Worm (Caenorhabditis elegans) whole organism, L3 larva: ENCODE results near the gene gly-3.

Source experiments
- R02D3.7 ChIP-seq: fragments of 150-350 bp; optimal IDR thresholded peaks from 2 replicates; lab custom pipeline; 2014; ENCODE audit warnings: missing biosample characterization, missing genetic modification characterization
- ZK546.5 ChIP-seq: sonication (generic microtip); optimal IDR thresholded peaks from 2 replicates; lab custom pipeline; 2017; ENCODE audit warnings: missing biosample characterization, missing genetic modification characterization
- aly-2 ChIP-seq: fragments of 150-350 bp; optimal IDR thresholded peaks from 2 replicates; lab custom pipeline; 2014; ENCODE audit warnings: missing biosample characterization, missing genetic modification characterization
- ceh-16 ChIP-seq: sonication (generic microtip); optimal IDR thresholded peaks from 2 replicates; lab custom pipeline; 2017; ENCODE audit warnings: missing biosample characterization, missing genetic modification characterization
- ceh-28 ChIP-seq: fragments of 150-350 bp; optimal IDR thresholded peaks from 2 replicates; lab custom pipeline; 2014; ENCODE audit warnings: missing biosample characterization, missing genetic modification reagents, missing genetic modification characterization
- ceh-82 ChIP-seq: fragments of 150-350 bp; optimal IDR thresholded peaks from 2 replicates; lab custom pipeline; 2014; ENCODE audit warnings: missing biosample characterization, missing genetic modification characterization
- daf-12 ChIP-seq: fragments of 150-350 bp; optimal IDR thresholded peaks from 2 replicates; lab custom pipeline; 2014; ENCODE audit warnings: missing biosample characterization, missing genetic modification reagents, missing genetic modification characterization
- egl-27 ChIP-seq: sonication (generic microtip); optimal IDR thresholded peaks from 4 replicates; lab custom pipeline; 2017; ENCODE audit warnings: missing biosample characterization, missing genetic modification reagents, missing genetic modification characterization
- elt-1 ChIP-seq: fragments of 150-350 bp; optimal IDR thresholded peaks from 2 replicates; lab custom pipeline; 2014; ENCODE audit warnings: missing biosample characterization, missing genetic modification characterization
- eor-1 ChIP-seq, 2 experiments: fragments of 150-350 bp; optimal IDR thresholded peaks; 2 replicates each; lab custom pipeline; 2014 to 2018; ENCODE audit warnings: missing biosample characterization in 2 of 2, missing genetic modification characterization in 2 of 2
- fkh-2 ChIP-seq: fragments of 150-350 bp; optimal IDR thresholded peaks from 2 replicates; lab custom pipeline; 2014; ENCODE audit warnings: missing biosample characterization, missing genetic modification reagents, missing genetic modification characterization
- fos-1 ChIP-seq: fragments of 150-350 bp; optimal IDR thresholded peaks from 2 replicates; lab custom pipeline; 2014; ENCODE audit warnings: missing biosample characterization, missing genetic modification characterization
- hmg-11 ChIP-seq: sonication (generic microtip); optimal IDR thresholded peaks from 2 replicates; lab custom pipeline; 2016; ENCODE audit warnings: missing genetic modification characterization, missing compliant biosample characterization
- lin-15B ChIP-seq: fragments of 150-350 bp; optimal IDR thresholded peaks from 2 replicates; lab custom pipeline; 2014; ENCODE audit warnings: missing biosample characterization, missing genetic modification characterization
- lsy-12 ChIP-seq: sonication (generic microtip); optimal IDR thresholded peaks from 2 replicates; lab custom pipeline; 2016; ENCODE audit warnings: mild to moderate bottlenecking, missing genetic modification characterization, missing compliant biosample characterization
- mdl-1 ChIP-seq: fragments of 150-350 bp; optimal IDR thresholded peaks from 2 replicates; lab custom pipeline; 2014; ENCODE audit warnings: missing biosample characterization, missing genetic modification characterization
- mml-1 ChIP-seq: fragments of 150-350 bp; sonication (generic microtip); optimal IDR thresholded peaks from 3 replicates; lab custom pipeline; 2014; ENCODE audit warnings: missing biosample characterization, missing genetic modification characterization
- nfya-1 ChIP-seq: sonication (generic microtip); optimal IDR thresholded peaks from 2 replicates; lab custom pipeline; 2017; ENCODE audit warnings: missing genetic modification characterization, mild to moderate bottlenecking, missing compliant biosample characterization, antibody characterized with exemption, moderate library complexity; ENCODE audit not compliant: insufficient read depth
- nhr-23 ChIP-seq: fragments of 150-350 bp; optimal IDR thresholded peaks from 2 replicates; lab custom pipeline; 2014; ENCODE audit warnings: missing biosample characterization, missing genetic modification reagents, missing genetic modification characterization
- nhr-237 ChIP-seq: fragments of 150-350 bp; optimal IDR thresholded peaks from 2 replicates; lab custom pipeline; 2014; ENCODE audit warnings: missing biosample characterization, missing genetic modification characterization
- nhr-25 ChIP-seq: sonication (generic microtip); optimal IDR thresholded peaks from 2 replicates; lab custom pipeline; 2017; ENCODE audit warnings: missing biosample characterization, missing genetic modification characterization
- nhr-43 ChIP-seq: sonication (generic microtip); optimal IDR thresholded peaks from 2 replicates; lab custom pipeline; 2016; ENCODE audit warnings: mild to moderate bottlenecking, missing genetic modification characterization, missing compliant biosample characterization; ENCODE audit not compliant: poor library complexity, severe bottlenecking
- nhr-67 ChIP-seq: fragments of 150-350 bp; optimal IDR thresholded peaks from 2 replicates; lab custom pipeline; 2014; ENCODE audit warnings: missing biosample characterization, missing genetic modification characterization
- nhr-76 ChIP-seq: fragments of 150-350 bp; sonication (generic microtip); optimal IDR thresholded peaks from 5 replicates; lab custom pipeline; 2014; ENCODE audit warnings: missing biosample characterization, missing genetic modification characterization
- pha-4 ChIP-seq: fragments of 150-350 bp; optimal IDR thresholded peaks from 2 replicates; lab custom pipeline; 2014; ENCODE audit warnings: missing biosample characterization, missing genetic modification reagents, missing genetic modification characterization
- pqm-1 ChIP-seq: fragments of 150-350 bp; optimal IDR thresholded peaks from 2 replicates; lab custom pipeline; 2017; ENCODE audit warnings: missing biosample characterization, missing genetic modification characterization, inconsistent platforms
- skn-1 ChIP-seq: fragments of 150-350 bp; optimal IDR thresholded peaks from 2 replicates; lab custom pipeline; 2014; ENCODE audit warnings: missing biosample characterization, missing genetic modification characterization
- unc-39 ChIP-seq: sonication (generic microtip); optimal IDR thresholded peaks from 4 replicates; lab custom pipeline; 2017; ENCODE audit warnings: missing biosample characterization, missing genetic modification characterization
- unc-62 ChIP-seq: fragments of 150-350 bp; sonication (generic microtip); optimal IDR thresholded peaks from 4 replicates; lab custom pipeline; 2014; ENCODE audit warnings: missing biosample characterization, missing genetic modification reagents, missing genetic modification characterization
- zag-1 ChIP-seq: fragments of 150-350 bp; optimal IDR thresholded peaks from 2 replicates; lab custom pipeline; 2014; ENCODE audit warnings: missing biosample characterization, missing genetic modification characterization
- ztf-11 ChIP-seq: fragments of 150-350 bp; optimal IDR thresholded peaks from 2 replicates; lab custom pipeline; 2014; ENCODE audit warnings: missing biosample characterization, missing genetic modification characterization
- ztf-4 ChIP-seq: fragments of 150-350 bp; optimal IDR thresholded peaks from 2 replicates; lab custom pipeline; 2014; ENCODE audit warnings: missing biosample characterization, missing genetic modification characterization

Gene gly-3

DNA sequence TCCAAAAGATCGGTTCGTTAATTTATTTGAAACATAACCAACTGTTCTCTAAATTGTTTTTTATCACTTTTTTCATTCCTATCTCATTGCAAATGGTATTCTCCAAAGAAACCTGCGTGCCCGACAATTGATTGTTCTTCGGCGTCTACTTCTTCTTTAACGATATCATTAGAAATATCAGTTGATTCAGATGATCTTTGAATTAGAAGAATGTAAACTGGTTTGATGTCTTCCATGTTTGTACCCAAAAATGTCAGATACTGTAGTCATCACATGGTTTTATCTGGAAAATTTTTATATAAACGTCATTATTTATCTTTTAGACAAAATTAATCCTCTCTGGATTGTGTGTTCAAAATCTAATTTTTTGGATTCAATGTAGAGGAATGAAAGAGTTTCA is 19.8 kb downstream of the gly-3 start:
- peak; percentile 22 for TF ChIP-seq nhr-76 (tag; lab: Kevin White, UChicago)
- no peak for TF ChIP-seq ZK546.5
- TF ChIP-seq nhr-23 (tag; lab: Kevin White, UChicago): peak; percentile 71
- peak; percentile 12 for TF ChIP-seq nhr-25 (tag; lab: Kevin White, UChicago)
- peak; percentile 2 for TF ChIP-seq ceh-28 (tag; lab: Kevin White, UChicago)
- TF ChIP-seq eor-1 (tag; optimal IDR thresholded peaks at IDR 0.05; lab: Kevin White, UChicago): no peak
- peak; percentile 57 for TF ChIP-seq nhr-43 (tag; lab: Kevin White, UChicago)

ce11 chrIII:7896925-7897324 is 20.6 kb downstream of the gly-3 start, which contains the start of gene ZK688.10:
ZK688.10 (minus strand) TSS chrIII:7897025.
- TF ChIP-seq nhr-25 (tag; lab: Kevin White, UChicago): no peak
- TF ChIP-seq unc-62 (GFP tag; lab: Kevin White, UChicago): no peak
- TF ChIP-seq skn-1 (tag; lab: Kevin White, UChicago): no peak
- TF ChIP-seq mml-1: no peak
- no peak for TF ChIP-seq mdl-1 (tag; lab: Kevin White, UChicago)
- no peak for TF ChIP-seq ztf-4
- TF ChIP-seq ceh-82 (tag; lab: Kevin White, UChicago): no peak
- no peak for TF ChIP-seq R02D3.7 (tag; lab: Kevin White, UChicago)
- TF ChIP-seq zag-1 (tag; lab: Kevin White, UChicago): no peak
- no peak for TF ChIP-seq nhr-43 (tag; lab: Kevin White, UChicago)
- no peak for TF ChIP-seq aly-2 (tag; lab: Kevin White, UChicago)
- TF ChIP-seq pqm-1 (tag; lab: Kevin White, UChicago): no peak
- no peak for TF ChIP-seq nhr-76 (tag; lab: Kevin White, UChicago)
- no peak for TF ChIP-seq nhr-237
- TF ChIP-seq elt-1: no peak
- TF ChIP-seq nhr-67 (tag; lab: Kevin White, UChicago): no peak
- no peak for TF ChIP-seq ceh-16

DNA sequence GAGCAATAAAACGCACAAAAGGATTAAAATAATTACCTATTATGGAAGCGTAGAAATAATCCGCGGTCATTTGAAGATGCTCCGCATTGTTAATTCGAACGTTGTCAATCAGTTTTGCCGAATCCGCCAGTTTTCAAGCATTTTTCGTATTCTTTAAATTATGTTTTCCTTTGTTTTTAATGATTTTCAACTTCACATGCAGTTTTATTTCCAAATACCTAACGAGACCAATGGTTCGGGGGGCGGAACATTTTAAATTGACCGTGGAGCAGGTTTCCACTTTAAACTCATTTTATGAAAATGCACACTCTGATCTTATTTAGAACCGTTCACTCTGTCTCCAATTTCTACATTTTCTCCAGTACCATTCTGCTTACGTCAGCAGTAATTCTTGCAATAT is 22.8 kb downstream of the gly-3 start, which contains the start of gene ZK688.4:
Gene ZK688.4, plus strand, starts transcription at position 301 of the 400 bp plus-strand sequence.
- TF ChIP-seq eor-1 (tag; optimal IDR thresholded peaks at IDR 0.05; lab: Kevin White, UChicago): no peak
- no peak for TF ChIP-seq lsy-12 (tag; lab: Kevin White, UChicago)
- no peak for TF ChIP-seq nhr-23 (tag; lab: Kevin White, UChicago)
- TF ChIP-seq unc-62 (GFP tag; lab: Kevin White, UChicago): no peak
- no peak for TF ChIP-seq egl-27 (tag; lab: Kevin White, UChicago)
- no peak for TF ChIP-seq ceh-16
- no peak for TF ChIP-seq ceh-28 (tag; lab: Kevin White, UChicago)
- no peak for TF ChIP-seq ztf-11
- TF ChIP-seq pha-4 (tag; lab: Kevin White, UChicago): no peak
- no peak for TF ChIP-seq daf-12 (tag; lab: Kevin White, UChicago)
- no peak for TF ChIP-seq mdl-1 (tag; lab: Kevin White, UChicago)
- TF ChIP-seq nhr-43 (tag; lab: Kevin White, UChicago): no peak
- no peak for TF ChIP-seq hmg-11 (tag; lab: Kevin White, UChicago)
- TF ChIP-seq nhr-25 (tag; lab: Kevin White, UChicago): no peak
- TF ChIP-seq lin-15B (tag; lab: Kevin White, UChicago): no peak
- TF ChIP-seq fos-1 (tag; lab: Kevin White, UChicago): no peak
- TF ChIP-seq fkh-2 (tag; lab: Kevin White, UChicago): no peak

DNA sequence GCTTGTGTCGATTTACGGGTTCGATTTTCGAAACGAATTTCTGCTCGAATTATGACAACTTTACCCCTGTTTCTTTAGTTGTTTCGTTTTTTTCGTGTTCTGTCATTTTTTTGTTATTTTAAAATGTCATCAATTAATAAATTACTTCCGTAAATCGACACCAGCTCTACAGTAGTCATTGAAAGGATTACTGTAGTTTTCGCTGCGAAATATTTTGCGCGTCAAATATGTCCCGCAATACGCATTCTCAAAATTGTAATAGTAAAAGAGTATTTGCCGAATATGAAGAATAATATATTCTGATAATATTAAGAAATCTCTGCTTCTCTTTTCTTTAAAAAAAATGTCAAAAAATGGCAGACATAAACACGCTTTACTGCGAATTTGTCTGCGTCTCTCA is 24.3 kb downstream of the gly-3 start:
- TF ChIP-seq nfya-1 (tag; lab: Kevin White, UChicago) (peak; percentile 7), unc-39 (tag; lab: Kevin White, UChicago) (no peak)

DNA sequence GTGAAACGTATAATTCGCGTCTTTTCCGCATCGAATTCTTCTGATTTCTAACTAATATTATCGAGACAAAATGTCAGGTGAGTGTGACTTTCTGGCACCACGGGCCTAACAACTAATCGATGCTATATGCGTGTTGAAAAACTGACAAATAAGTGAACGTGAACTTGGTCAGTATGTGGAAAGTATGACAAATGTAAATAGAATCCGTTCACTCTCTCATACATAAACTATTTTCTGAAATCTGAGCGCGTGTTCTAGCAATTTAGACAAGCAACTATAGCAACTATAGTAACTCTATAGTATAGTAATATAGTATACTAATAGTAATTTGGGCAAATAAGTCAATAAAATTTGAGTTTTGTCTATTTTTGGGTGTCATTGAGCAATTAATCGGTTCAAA is 25.2 kb downstream of the gly-3 start:
- TF ChIP-seq pha-4 (tag; lab: Kevin White, UChicago) (peak; percentile 68), nhr-67 (tag; lab: Kevin White, UChicago) (no peak)
